Worm (Caenorhabditis elegans): Measurements from ENCODE around the gene alh-8.

DNA sequence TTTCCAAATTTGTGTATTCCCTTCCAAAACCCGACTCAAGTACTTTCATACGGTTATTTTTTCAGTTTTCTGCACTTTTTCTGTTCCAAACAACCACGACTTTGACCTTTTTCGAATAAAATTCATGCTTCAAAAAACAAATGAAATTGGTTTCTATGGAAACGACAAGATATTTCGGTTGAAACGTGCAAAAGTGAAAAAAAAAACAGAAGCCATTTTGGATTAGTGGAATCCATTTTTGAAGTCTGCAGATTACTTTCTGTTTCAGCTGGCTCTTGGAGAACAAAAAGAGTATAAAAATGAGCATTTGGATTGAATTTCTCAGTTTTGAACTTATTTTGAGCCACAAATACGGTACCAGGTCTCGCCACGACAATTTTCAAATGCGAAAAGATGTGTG, 6.7 kb upstream of the alh-8 start:
- TF ChIP-seq ama-1 (optimal IDR thresholded peaks at IDR 0.05) (no peak), tra-4 (tag; optimal IDR thresholded peaks at IDR 0.05) (no peak), scrt-1 (GFP tag; IDR thresholded peaks at IDR 0.05) (no peak), hmbx-1 (tag; optimal IDR thresholded peaks at IDR 0.05) (no peak), hnd-1 (tag; optimal IDR thresholded peaks at IDR 0.05) (no peak), flt-1 (GFP tag; IDR thresholded peaks at IDR 0.05) (no peak), ceh-13 (GFP tag; optimal IDR thresholded peaks at IDR 0.05) (no peak), F13C5.2 (tag; optimal IDR thresholded peaks at IDR 0.05) (no peak)
